Comparison of ENCODE assay signal across 2 worm cellular contexts in the genomic region with DNA sequence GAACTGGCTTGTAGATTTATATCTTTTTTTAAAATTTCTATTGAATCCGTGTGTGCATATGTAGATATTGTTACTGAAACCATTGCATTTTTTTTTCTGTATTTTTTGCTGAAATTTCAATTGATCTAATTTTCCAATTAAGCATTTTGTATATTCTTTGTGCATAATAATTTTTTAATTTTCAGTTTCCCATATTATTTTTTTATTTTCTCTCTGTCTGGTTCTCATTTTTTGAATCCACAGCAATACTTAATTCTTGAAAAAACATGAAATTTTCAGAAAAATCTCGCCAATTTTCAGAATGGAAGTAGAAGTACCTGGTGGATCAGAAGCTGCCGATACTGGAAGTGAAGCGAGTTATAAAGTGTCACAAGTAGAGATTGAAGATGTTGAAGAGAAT.
A peak's percentile ranks its signal among the peaks of the same experiment; 100 is the strongest.
TF ChIP-seq lines count a peak whose summit lies in the region.

A gene (plus strand): TSS at position 301 of the 400 bp plus-strand sequence.

TF ChIP-seq in whole organism, L4 larva, 104 proteins besides CTCF, POLR2A, EP300 and RAD21:
- TF ChIP-seq ama-1 (optimal IDR thresholded peaks at IDR 0.05; lab: Kevin White, UChicago), result peak; percentile 14
- no peak for TF ChIP-seq madf-9 (GFP tag; conservative IDR thresholded peaks at IDR 0.05; lab: Robert Waterston, UW)

TF ChIP-seq in whole organism, young adult, 124 proteins besides CTCF, POLR2A, EP300 and RAD21:
- TF ChIP-seq nhr-27 (tag; optimal IDR thresholded peaks at IDR 0.05; lab: Kevin White, UChicago) (no peak), athp-1 (tag; optimal IDR thresholded peaks at IDR 0.05; lab: Kevin White, UChicago) (peak; percentile 30), mes-4 (tag; optimal IDR thresholded peaks at IDR 0.05; lab: Kevin White, UChicago) (no peak), Y53F4B.3 (GFP tag; IDR thresholded peaks at IDR 0.05; lab: Robert Waterston, UW) (no peak), snpc-4 (GFP tag; optimal IDR thresholded peaks at IDR 0.05; lab: Kevin White, UChicago) (no peak), snpc-4 (tag; optimal IDR thresholded peaks at IDR 0.05; lab: Kevin White, UChicago) (peak in 1 of 4 experiments; percentile 66), nfya-2 (GFP tag; IDR thresholded peaks at IDR 0.05; lab: Robert Waterston, UW) (no peak)
